Worm (Caenorhabditis elegans): ENCODE measurements around the gene col-176.

ce11 chrX:10069692-10070091, 7.7 kb upstream of the col-176 start, which contains the start of gene mlck-1:
- TF ChIP-seq him-1 (tag; optimal IDR thresholded peaks at IDR 0.05) (no peak), dao-5 (tag; optimal IDR thresholded peaks at IDR 0.05) (no peak)
